Worm (Caenorhabditis elegans): ENCODE data around the gene cht-4.

Gene cht-4

ce11 chrIII:1665373-1665772 is 8.1 kb upstream of the cht-4 start:
- TF ChIP-seq unc-130 (GFP tag; optimal IDR thresholded peaks at IDR 0.05) (no peak), unc-62 (GFP tag; optimal IDR thresholded peaks at IDR 0.05) (no peak), attf-6 (GFP tag; IDR thresholded peaks at IDR 0.05) (no peak), madf-8 (GFP tag; conservative IDR thresholded peaks at IDR 0.05) (no peak), athp-1 (tag; optimal IDR thresholded peaks at IDR 0.05) (no peak), ceh-27 (GFP tag; optimal IDR thresholded peaks at IDR 0.05) (no peak), zim-3 (tag; optimal IDR thresholded peaks at IDR 0.05) (no peak), T26A5.8 (tag; optimal IDR thresholded peaks at IDR 0.05) (no peak), F57A8.1 (GFP tag; optimal IDR thresholded peaks at IDR 0.05) (no peak), B0336.3 (GFP tag; IDR thresholded peaks at IDR 0.05) (no peak), xnd-1 (tag; optimal IDR thresholded peaks at IDR 0.05) (no peak), snpc-1.1 (tag; optimal IDR thresholded peaks at IDR 0.05; ENCODE audit: insufficient read depth) (no peak), nhr-80 (tag; optimal IDR thresholded peaks at IDR 0.05) (no peak), dox-1 (GFP tag; IDR thresholded peaks at IDR 0.05) (no peak), F23B12.7 (tag; optimal IDR thresholded peaks at IDR 0.05; ENCODE audit: insufficient read depth) (no peak), lsy-27 (tag; optimal IDR thresholded peaks at IDR 0.05; ENCODE audit: borderline replicate concordance, insufficient read depth) (no peak), F22D6.2 (tag; optimal IDR thresholded peaks at IDR 0.05) (no peak), ztf-18 (tag; optimal IDR thresholded peaks at IDR 0.05) (no peak)

- no peak for TF ChIP-seq rpc-1 (optimal IDR thresholded peaks at IDR 0.05)
- peak; percentile 11 for TF ChIP-seq rpc-1 (tag; optimal IDR thresholded peaks at IDR 0.05)
- TF ChIP-seq hlh-12 (tag; optimal IDR thresholded peaks at IDR 0.05) = no peak
- no peak for TF ChIP-seq mxl-1 (tag; optimal IDR thresholded peaks at IDR 0.05)
- TF ChIP-seq ceh-79 (tag; optimal IDR thresholded peaks at IDR 0.05) = no peak
- no peak for TF ChIP-seq F10E7.11 (tag; optimal IDR thresholded peaks at IDR 0.05)
- TF ChIP-seq nhr-80 (tag; optimal IDR thresholded peaks at IDR 0.05) = no peak
- no peak for TF ChIP-seq Y95B8A.8 (GFP tag; IDR thresholded peaks at IDR 0.05)
- TF ChIP-seq egrh-3 (GFP tag; IDR thresholded peaks at IDR 0.05) = peak; percentile 64; the same call in 1 of the 2 replicates
- no peak for TF ChIP-seq F39B2.1 (GFP tag; IDR thresholded peaks at IDR 0.05)
- TF ChIP-seq hmg-1.2 (GFP tag; IDR thresholded peaks at IDR 0.05) = no peak
- peak; percentile 76 for TF ChIP-seq zfh-2 (GFP tag; conservative IDR thresholded peaks at IDR 0.05)
- no peak for TF ChIP-seq mcd-1 (GFP tag; IDR thresholded peaks at IDR 0.05)
- TF ChIP-seq lin-54 (GFP tag; optimal IDR thresholded peaks at IDR 0.05) = no peak
- TF ChIP-seq K11D2.4 (GFP tag; IDR thresholded peaks at IDR 0.05) = no peak
- no peak for TF ChIP-seq madf-3 (GFP tag; IDR thresholded peaks at IDR 0.05)
- TF ChIP-seq lag-1 (GFP tag; IDR thresholded peaks at IDR 0.05) = no peak
Observed at ce11 chrIII:1664761-1665266, 7.5 kb upstream of the cht-4 start, which contains the start of gene Y22D7AL.16. Gene Y22D7AL.16 (minus strand): TSS chrIII:1665216.

- TF ChIP-seq lin-40 (tag; optimal IDR thresholded peaks at IDR 0.05) = no peak
- TF ChIP-seq sdz-38 (tag; optimal IDR thresholded peaks at IDR 0.05) = no peak
- no peak for TF ChIP-seq egl-44 (GFP tag; IDR thresholded peaks at IDR 0.05)
- no peak for TF ChIP-seq C17E4.6 (GFP tag; IDR thresholded peaks at IDR 0.05)
- TF ChIP-seq xnd-1 (tag; optimal IDR thresholded peaks at IDR 0.05) = no peak
- TF ChIP-seq ceh-40 (GFP tag; IDR thresholded peaks at IDR 0.05) = no peak
- TF ChIP-seq F10E7.11 (tag; optimal IDR thresholded peaks at IDR 0.05) = no peak
- TF ChIP-seq rcor-1 (GFP tag; IDR thresholded peaks at IDR 0.05) = no peak
- no peak for TF ChIP-seq somi-1 (GFP tag; optimal IDR thresholded peaks at IDR 0.05)
- TF ChIP-seq aptf-3 (GFP tag; IDR thresholded peaks at IDR 0.05) = no peak
Observed at ce11 chrIII:1663056-1663455, 5.8 kb upstream of the cht-4 start.
